Fruit fly (Drosophila melanogaster) whole organism, embryonic: Measurements from ENCODE around the gene CG7611.
A peak's percentile ranks its signal among the peaks of the same experiment; 100 is the strongest.

Experiments used
- Bgb ChIP-seq: fragments of 200-800 bp; sonication (Bioruptor generic); IDR thresholded peaks from 2 replicates; pipeline ENCODE4 v1.3.6; 2022; ENCODE audit warnings: missing biosample characterization, missing genetic modification characterization; ENCODE audit not compliant: partially characterized antibody
- CG10147 ChIP-seq: fragments of 200-800 bp; sonication (Bioruptor generic); optimal IDR thresholded peaks from 2 replicates; lab custom pipeline; 2019; ENCODE audit warnings: missing biosample characterization, mild to moderate bottlenecking, missing genetic modification characterization, moderate library complexity
- CG10431 ChIP-seq: fragments of 200-800 bp; sonication (Bioruptor generic); optimal IDR thresholded peaks from 3 replicates; lab custom pipeline; 2018; ENCODE audit warnings: missing biosample characterization, mild to moderate bottlenecking, missing genetic modification characterization
- CG11695 ChIP-seq: fragments of 200-800 bp; sonication (Bioruptor generic); IDR thresholded peaks from 3 replicates; pipeline ENCODE4 v1.3.6; 2022; ENCODE audit warnings: missing biosample characterization, missing genetic modification characterization
- CG1233 ChIP-seq: fragments of 200-800 bp; sonication (Bioruptor generic); optimal IDR thresholded peaks from 4 replicates; lab custom pipeline; 2018; ENCODE audit warnings: missing biosample characterization, mild to moderate bottlenecking, missing genetic modification characterization
- CG12391 ChIP-seq: fragments of 200-800 bp; sonication (Bioruptor generic); optimal IDR thresholded peaks from 3 replicates; lab custom pipeline; 2018; ENCODE audit warnings: missing biosample characterization, mild to moderate bottlenecking, missing genetic modification characterization, moderate library complexity
- CG13123 ChIP-seq: fragments of 200-800 bp; sonication (Bioruptor generic); optimal IDR thresholded peaks from 2 replicates; lab custom pipeline; 2016; ENCODE audit warnings: missing biosample characterization, missing genetic modification characterization
- CG13775 ChIP-seq: fragments of 200-800 bp; sonication (Bioruptor generic); optimal IDR thresholded peaks from 3 replicates; lab custom pipeline; 2017; ENCODE audit warnings: missing biosample characterization, mild to moderate bottlenecking, missing genetic modification characterization
- CG17912 ChIP-seq: fragments of 200-800 bp; sonication (Bioruptor generic); optimal IDR thresholded peaks from 2 replicates; lab custom pipeline; 2018; ENCODE audit warnings: missing biosample characterization, mild to moderate bottlenecking, missing genetic modification characterization
- CG18764 ChIP-seq: fragments of 200-800 bp; sonication (Bioruptor generic); optimal IDR thresholded peaks from 3 replicates; lab custom pipeline; 2016; ENCODE audit warnings: missing biosample characterization, missing genetic modification characterization
- CG3065 ChIP-seq: fragments of 200-800 bp; sonication (Bioruptor generic); optimal IDR thresholded peaks from 2 replicates; lab custom pipeline; 2016; ENCODE audit warnings: missing biosample characterization, missing genetic modification characterization
- CG33213 ChIP-seq: fragments of 200-800 bp; sonication (Bioruptor generic); optimal IDR thresholded peaks from 3 replicates; lab custom pipeline; 2016; ENCODE audit warnings: missing biosample characterization, missing genetic modification characterization
- CG3726 ChIP-seq: fragments of 200-800 bp; sonication (Bioruptor generic); IDR thresholded peaks from 3 replicates; pipeline ENCODE4, ENCODE4 v1.3.6; 2022; ENCODE audit warnings: missing biosample characterization, missing genetic modification characterization
- CG4707 ChIP-seq: fragments of 200-800 bp; sonication (Bioruptor generic); optimal IDR thresholded peaks from 2 replicates; lab custom pipeline; 2018; ENCODE audit warnings: missing biosample characterization, mild to moderate bottlenecking, missing genetic modification characterization, moderate library complexity
- CG5180 ChIP-seq: fragments of 200-800 bp; sonication (Bioruptor generic); optimal IDR thresholded peaks from 3 replicates; lab custom pipeline; 2017; ENCODE audit warnings: missing biosample characterization, missing genetic modification characterization, mild to moderate bottlenecking, moderate library complexity, missing genetic modification reagents
- CG6765 ChIP-seq: fragments of 200-800 bp; sonication (Bioruptor generic); optimal IDR thresholded peaks from 3 replicates; lab custom pipeline; 2017; ENCODE audit warnings: missing biosample characterization, mild to moderate bottlenecking, missing genetic modification characterization
- CG7357 ChIP-seq: fragments of 200-800 bp; sonication (Bioruptor generic); IDR thresholded peaks from 3 replicates; pipeline ENCODE4 v1.3.6; 2022; ENCODE audit warnings: missing biosample characterization, missing genetic modification characterization
- CG8089 ChIP-seq: fragments of 200-800 bp; sonication (Bioruptor generic); optimal IDR thresholded peaks from 3 replicates; lab custom pipeline; 2016; ENCODE audit warnings: missing biosample characterization, missing genetic modification characterization
- Chrac-16 ChIP-seq: fragments of 200-800 bp; sonication (Bioruptor generic); optimal IDR thresholded peaks from 3 replicates; lab custom pipeline; 2016; ENCODE audit warnings: missing biosample characterization, missing genetic modification characterization
- CoRest ChIP-seq: fragments of 200-800 bp; sonication (Bioruptor generic); optimal IDR thresholded peaks from 3 replicates; lab custom pipeline; 2018; ENCODE audit warnings: missing biosample characterization, mild to moderate bottlenecking, missing genetic modification characterization, moderate library complexity
- D19B ChIP-seq: fragments of 200-800 bp; sonication (Bioruptor generic); optimal IDR thresholded peaks from 2 replicates; lab custom pipeline; 2017; ENCODE audit warnings: missing biosample characterization, mild to moderate bottlenecking, missing genetic modification characterization
- GATAe ChIP-seq: fragments of 200-800 bp; sonication (Bioruptor generic); conservative IDR thresholded peaks from 2 replicates; pipeline ENCODE4 v1.3.6; 2022; ENCODE audit warnings: missing biosample characterization, missing genetic modification characterization
- Lhr ChIP-seq: fragments of 200-800 bp; sonication (Bioruptor generic); optimal IDR thresholded peaks from 3 replicates; lab custom pipeline; 2017; ENCODE audit warnings: mild to moderate bottlenecking, missing biosample characterization, missing genetic modification reagents, missing genetic modification characterization
- Myb ChIP-seq: fragments of 200-800 bp; sonication (Bioruptor generic); optimal IDR thresholded peaks from 2 replicates; lab custom pipeline; 2016; ENCODE audit warnings: missing biosample characterization, missing genetic modification characterization
- NFAT ChIP-seq: fragments of 200-800 bp; sonication (Bioruptor generic); IDR thresholded peaks from 2 replicates; pipeline ENCODE4 v1.3.6; 2022; ENCODE audit warnings: missing biosample characterization, missing genetic modification characterization
- Rx ChIP-seq: fragments of 200-800 bp; sonication (Bioruptor generic); IDR thresholded peaks from 2 replicates; pipeline ENCODE4 v1.3.6; 2022; ENCODE audit warnings: missing biosample characterization, missing genetic modification characterization
- Scr ChIP-seq: fragments of 200-800 bp; sonication (Bioruptor generic); IDR thresholded peaks from 2 replicates; pipeline ENCODE4 v1.3.6; 2022; ENCODE audit warnings: missing biosample characterization, missing genetic modification characterization; ENCODE audit not compliant: partially characterized antibody
- Sin3A ChIP-seq: fragments of >200 bp; optimal IDR thresholded peaks from 2 replicates; lab custom pipeline; 2018
- ab ChIP-seq: fragments of 200-800 bp; sonication (Bioruptor generic); optimal IDR thresholded peaks from 2 replicates; lab custom pipeline; 2016; ENCODE audit warnings: missing biosample characterization, missing genetic modification characterization
- btn ChIP-seq: fragments of 200-800 bp; sonication (Bioruptor generic); optimal IDR thresholded peaks from 2 replicates; lab custom pipeline; 2016; ENCODE audit warnings: missing biosample characterization, missing genetic modification characterization
- cas ChIP-seq: fragments of 200-800 bp; sonication (Bioruptor generic); IDR thresholded peaks from 2 replicates; pipeline ENCODE4 v1.3.6; 2022; ENCODE audit warnings: missing biosample characterization, missing genetic modification characterization
- cato ChIP-seq: fragments of 200-800 bp; sonication (Bioruptor generic); optimal IDR thresholded peaks from 2 replicates; lab custom pipeline; 2016; ENCODE audit warnings: missing biosample characterization, missing genetic modification characterization, borderline replicate concordance
- crp ChIP-seq, 2 experiments: fragments of 200-800 bp; sonication (Bioruptor generic); optimal IDR thresholded peaks; 2 replicates in 1 of 2; 3 replicates in 1 of 2; lab custom pipeline; 2017; ENCODE audit warnings: missing biosample characterization in 2 of 2, missing genetic modification characterization in 2 of 2, mild to moderate bottlenecking in 1 of 2, moderate library complexity in 1 of 2
- da ChIP-seq: fragments of 200-800 bp; sonication (Bioruptor generic); optimal IDR thresholded peaks from 2 replicates; lab custom pipeline; 2016; ENCODE audit warnings: missing biosample characterization, missing genetic modification characterization
- dimm ChIP-seq: fragments of 200-800 bp; sonication (Bioruptor generic); IDR thresholded peaks from 2 replicates; pipeline ENCODE4 v1.3.6; 2022; ENCODE audit warnings: missing biosample characterization, missing genetic modification characterization
- esg ChIP-seq: fragments of 200-800 bp; sonication (Bioruptor generic); conservative IDR thresholded peaks from 2 replicates; pipeline ENCODE4 v1.3.6; 2022; ENCODE audit warnings: missing biosample characterization, missing genetic modification characterization
- exex ChIP-seq: fragments of 200-800 bp; sonication (Bioruptor generic); optimal IDR thresholded peaks from 4 replicates; lab custom pipeline; 2018; ENCODE audit warnings: missing biosample characterization, mild to moderate bottlenecking, missing genetic modification characterization, moderate library complexity
- fd102C ChIP-seq: fragments of 200-800 bp; sonication (Bioruptor generic); optimal IDR thresholded peaks from 2 replicates; lab custom pipeline; 2018; ENCODE audit warnings: missing biosample characterization, mild to moderate bottlenecking, missing genetic modification characterization, moderate library complexity
- fd96Cb ChIP-seq: fragments of 200-800 bp; sonication (Bioruptor generic); optimal IDR thresholded peaks from 2 replicates; lab custom pipeline; 2018; ENCODE audit warnings: missing biosample characterization, mild to moderate bottlenecking, missing genetic modification characterization, moderate library complexity
- inv ChIP-seq: fragments of 200-800 bp; sonication (Bioruptor generic); IDR thresholded peaks from 2 replicates; pipeline ENCODE4 v1.3.6; 2022; ENCODE audit warnings: missing biosample characterization, missing genetic modification characterization; ENCODE audit not compliant: partially characterized antibody
- lab ChIP-seq: fragments of 200-800 bp; sonication (Bioruptor generic); optimal IDR thresholded peaks from 3 replicates; lab custom pipeline; 2017; ENCODE audit warnings: missing biosample characterization, missing genetic modification characterization, mild to moderate bottlenecking, moderate library complexity, missing genetic modification reagents
- maf-S ChIP-seq: fragments of 200-800 bp; sonication (Bioruptor generic); optimal IDR thresholded peaks from 2 replicates; lab custom pipeline; 2016; ENCODE audit warnings: missing biosample characterization, missing genetic modification characterization
- pfk ChIP-seq: fragments of 200-800 bp; sonication (Bioruptor generic); optimal IDR thresholded peaks from 2 replicates; lab custom pipeline; 2018; ENCODE audit warnings: missing biosample characterization, mild to moderate bottlenecking, missing genetic modification characterization, moderate library complexity
- phol ChIP-seq: fragments of 200-800 bp; sonication (Bioruptor generic); optimal IDR thresholded peaks from 3 replicates; lab custom pipeline; 2018; ENCODE audit warnings: missing biosample characterization, mild to moderate bottlenecking, missing genetic modification characterization, moderate library complexity
- pnt ChIP-seq: fragments of 200-800 bp; sonication (Bioruptor generic); optimal IDR thresholded peaks from 3 replicates; lab custom pipeline; 2016; ENCODE audit warnings: missing biosample characterization, missing genetic modification characterization
- tgo ChIP-seq: fragments of 200-800 bp; sonication (Bioruptor generic); IDR thresholded peaks from 3 replicates; pipeline ENCODE4 v1.3.6; 2022; ENCODE audit warnings: missing biosample characterization, missing genetic modification characterization
- tna ChIP-seq: fragments of 200-800 bp; sonication (Bioruptor generic); IDR thresholded peaks from 2 replicates; pipeline ENCODE4 v1.3.6; 2022; ENCODE audit warnings: missing biosample characterization, missing genetic modification characterization; ENCODE audit not compliant: partially characterized antibody
- zf30C ChIP-seq: fragments of 200-800 bp; sonication (Bioruptor generic); optimal IDR thresholded peaks from 3 replicates; lab custom pipeline; 2018; ENCODE audit warnings: missing biosample characterization, mild to moderate bottlenecking, missing genetic modification characterization

CG7611 gene

dm6 chr3L:21515823-21516715 lies 6.9 kb upstream of the CG7611 start, which contains the start of the genes SAK and Cdk12 (continued):
- TF ChIP-seq GATAe (GFP tag; lab: Robert Waterston, UW), result peak; percentile 38; the same call in 1 of the 2 replicates
- TF ChIP-seq zf30C (GFP tag; lab: Kevin White, UChicago), result no peak
- TF ChIP-seq CG10431 (GFP tag; lab: Kevin White, UChicago), result peak; percentile 38
- TF ChIP-seq inv (GFP tag; lab: Robert Waterston, UW), result peak; percentile 22; the same call in 1 of the 2 replicates
- TF ChIP-seq pfk (GFP tag; lab: Kevin White, UChicago), result peak; percentile 24
- TF ChIP-seq tna (GFP tag; lab: Robert Waterston, UW), result no peak
- TF ChIP-seq Myb (GFP tag; lab: Kevin White, UChicago), result peak; percentile 54
- TF ChIP-seq CG7357 (GFP tag; lab: Robert Waterston, UW), result peak; percentile 97
- peak; percentile 91 for TF ChIP-seq CG12391 (tag; lab: Kevin White, UChicago)
- TF ChIP-seq btn (GFP tag; lab: Kevin White, UChicago), result peak; percentile 1
- peak; percentile 93 for TF ChIP-seq CG13775
- TF ChIP-seq exex (tag; lab: Kevin White, UChicago), result peak; percentile 69
- peak; percentile 71 for TF ChIP-seq pnt
- peak; percentile 82 for TF ChIP-seq CG10147
- peak; percentile 58 for TF ChIP-seq CG3065 (GFP tag; lab: Kevin White, UChicago)
- TF ChIP-seq CG11695 (GFP tag; lab: Robert Waterston, UW), result peak; percentile 75
- peak; percentile 32 for TF ChIP-seq CG13123 (GFP tag; lab: Kevin White, UChicago)
- peak; percentile 60 for TF ChIP-seq Scr (GFP tag; lab: Robert Waterston, UW)
- TF ChIP-seq lab (GFP tag; lab: Kevin White, UChicago), result peak; percentile 89
- TF ChIP-seq tgo, result peak; percentile 77
- TF ChIP-seq NFAT (GFP tag; lab: Robert Waterston, UW), result peak; percentile 84
- TF ChIP-seq Lhr (GFP tag; lab: Kevin White, UChicago), result peak; percentile 65
- TF ChIP-seq CG5180 (GFP tag; lab: Kevin White, UChicago), result no peak
- TF ChIP-seq esg (GFP tag; lab: Robert Waterston, UW), result peak; percentile 75
- TF ChIP-seq cas, result no peak; the same call in 1 of the 2 replicates
- peak; percentile 86 for TF ChIP-seq Chrac-16
- TF ChIP-seq da (GFP tag; lab: Kevin White, UChicago), result no peak
- peak; percentile 74 for TF ChIP-seq D19B
- no peak for TF ChIP-seq fd102C
- peak in 1 of 2 experiments; percentile 33 for TF ChIP-seq crp (GFP tag; optimal IDR thresholded peaks at IDR 0.05; lab: Kevin White, UChicago)
- TF ChIP-seq CG4707 (GFP tag; lab: Kevin White, UChicago), result no peak
- TF ChIP-seq dimm, result peak; percentile 21; the same call in 1 of the 2 replicates
- no peak for TF ChIP-seq Sin3A (lab: Kevin White, UChicago)
- peak; percentile 73; the same call in 2 of the 3 replicates for TF ChIP-seq CG3726 (GFP tag; lab: Robert Waterston, UW)
- TF ChIP-seq CoRest (tag; lab: Kevin White, UChicago), result peak; percentile 91
- TF ChIP-seq CG8089 (GFP tag; lab: Kevin White, UChicago), result peak; percentile 36
- TF ChIP-seq Rx (GFP tag; lab: Robert Waterston, UW), result peak; percentile 80
- peak; percentile 69 for TF ChIP-seq CG18764
- TF ChIP-seq fd96Cb (tag; lab: Kevin White, UChicago), result peak; percentile 76
- peak; percentile 83 for TF ChIP-seq CG1233
- TF ChIP-seq CG6765, result peak; percentile 76
- peak; percentile 36; the same call in 1 of the 2 replicates for TF ChIP-seq Bgb (GFP tag; lab: Robert Waterston, UW)
- TF ChIP-seq maf-S (GFP tag; lab: Kevin White, UChicago), result peak; percentile 19
- TF ChIP-seq cato (GFP tag; lab: Kevin White, UChicago), result peak; percentile 68
- TF ChIP-seq ab (GFP tag; lab: Kevin White, UChicago), result peak; percentile 74
- no peak for TF ChIP-seq CG33213 (GFP tag; lab: Kevin White, UChicago)
- peak; percentile 89 for TF ChIP-seq phol (tag; lab: Kevin White, UChicago)
- TF ChIP-seq CG17912 (GFP tag; lab: Kevin White, UChicago), result peak; percentile 44
